Fruit fly (Drosophila melanogaster) whole organism, larva: ENCODE results near the gene CycK.

ENCODE experiments used
- noc ChIP-seq: fragments of 200-800 bp; sonication (Bioruptor generic); optimal IDR thresholded peaks from 3 replicates; lab custom pipeline; 2019; ENCODE audit warnings: missing biosample characterization, mild to moderate bottlenecking, missing genetic modification characterization, moderate library complexity

CycK gene

DNA sequence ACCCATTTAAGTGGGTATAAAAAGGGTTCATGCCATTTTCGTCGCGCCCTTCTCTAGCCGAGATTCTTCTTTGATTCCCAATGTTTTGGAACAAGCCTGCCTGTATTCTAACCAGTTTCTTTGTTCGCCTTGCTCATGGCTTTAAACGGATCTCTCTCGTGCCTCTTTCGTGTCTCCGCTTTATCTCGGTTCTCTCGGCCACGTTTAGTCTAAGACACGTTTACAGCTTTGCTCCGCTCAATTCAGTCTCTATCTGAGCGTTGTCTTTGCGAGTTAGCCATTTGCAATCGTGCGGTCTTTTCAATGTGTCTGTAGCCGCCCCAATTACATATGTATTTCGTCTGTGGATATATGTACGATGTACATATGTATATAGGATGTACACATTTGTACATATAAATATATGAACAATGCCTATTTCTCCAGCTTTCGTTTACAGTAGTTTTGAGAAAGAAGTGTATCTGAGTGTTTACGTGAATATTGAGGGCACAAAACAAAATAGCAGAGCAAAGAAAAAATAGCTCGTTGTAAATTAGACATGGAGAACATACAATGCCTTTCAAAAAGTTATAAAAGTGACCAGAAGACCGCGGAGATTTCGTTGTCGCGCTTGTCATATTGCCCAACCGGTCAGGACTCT, 4.3 kb upstream of the CycK start:
- no peak for TF ChIP-seq noc (tag; lab: Kevin White, UChicago)

DNA sequence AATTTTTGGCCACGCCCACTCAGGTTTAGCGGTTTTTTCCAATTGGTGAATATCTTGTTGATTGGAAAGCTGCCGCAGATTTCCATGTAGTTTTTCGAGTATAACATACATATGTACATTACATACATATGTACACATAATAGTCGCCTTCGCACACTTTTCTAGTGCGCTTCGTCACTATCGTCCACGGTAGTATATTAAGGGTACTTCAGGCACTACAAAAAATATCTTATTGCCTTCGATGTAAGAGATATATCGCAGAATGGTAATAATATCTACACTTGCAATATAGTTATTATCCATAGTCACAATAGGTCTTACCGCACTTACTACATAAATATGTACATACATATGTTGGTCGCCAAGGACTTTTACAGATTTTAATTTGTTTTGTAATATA, 3.0 kb upstream of the CycK start:
- TF ChIP-seq noc (tag; lab: Kevin White, UChicago), result no peak

DNA sequence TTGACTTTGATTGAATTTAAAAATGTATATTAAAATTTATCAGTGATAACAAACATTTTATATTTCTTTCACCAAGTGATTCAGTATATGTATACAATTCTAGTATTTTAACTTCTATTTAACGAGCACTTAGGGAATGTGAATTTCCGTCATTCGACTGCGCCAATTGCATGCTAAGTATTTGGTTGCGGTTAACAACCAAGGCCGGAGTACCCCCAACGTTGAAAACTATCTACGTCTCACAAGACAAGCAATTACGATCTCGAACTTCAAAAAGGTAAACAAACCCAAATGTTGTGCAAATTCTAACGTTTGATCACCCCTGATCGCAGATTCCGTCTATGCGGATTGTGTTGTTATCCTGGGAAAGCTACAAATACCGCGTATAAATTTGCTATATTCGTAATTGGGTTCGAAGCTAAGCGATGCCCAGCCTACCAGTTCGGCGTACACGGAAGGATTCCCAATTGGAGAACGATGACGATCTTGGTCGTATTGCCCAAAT, 1.3 kb upstream of the CycK start, which contains the start of gene CG42748:
Gene CG42748, plus strand, starts transcription at position 51 of the 505 bp plus-strand sequence.
- no peak for TF ChIP-seq noc (tag; lab: Kevin White, UChicago)

- no peak for TF ChIP-seq noc (tag; lab: Kevin White, UChicago)
Measured at dm6 chr2L:22121651-22122165, 8.2 kb downstream of the CycK start.

DNA sequence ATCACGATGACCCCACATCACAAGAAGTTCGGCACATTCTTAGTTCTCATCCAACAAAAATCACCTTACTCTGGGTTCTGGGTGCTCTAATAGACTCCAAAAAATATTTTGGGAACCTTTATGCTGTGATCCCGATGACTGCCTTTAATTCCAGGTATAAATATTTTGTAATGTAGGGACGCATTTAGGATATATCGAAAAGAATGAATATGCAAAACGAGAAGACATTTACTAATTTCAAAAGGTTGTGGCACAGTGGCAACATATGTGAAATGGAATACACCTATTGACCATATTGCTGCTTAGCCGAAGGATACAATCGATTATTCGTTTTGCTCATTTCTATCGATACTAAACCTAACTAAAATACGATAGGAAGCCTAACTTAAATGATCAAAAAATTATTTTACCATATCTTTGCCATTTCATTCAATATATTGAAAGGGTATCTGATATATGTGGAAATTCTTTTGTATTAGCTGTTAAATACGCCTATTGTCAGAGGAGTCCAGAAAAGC, 9.0 kb downstream of the CycK start, which contains the start of gene CG3651:
Gene CG3651, plus strand, starts transcription at position 468 of the 518 bp plus-strand sequence.
- TF ChIP-seq noc (tag; lab: Kevin White, UChicago), result no peak

DNA sequence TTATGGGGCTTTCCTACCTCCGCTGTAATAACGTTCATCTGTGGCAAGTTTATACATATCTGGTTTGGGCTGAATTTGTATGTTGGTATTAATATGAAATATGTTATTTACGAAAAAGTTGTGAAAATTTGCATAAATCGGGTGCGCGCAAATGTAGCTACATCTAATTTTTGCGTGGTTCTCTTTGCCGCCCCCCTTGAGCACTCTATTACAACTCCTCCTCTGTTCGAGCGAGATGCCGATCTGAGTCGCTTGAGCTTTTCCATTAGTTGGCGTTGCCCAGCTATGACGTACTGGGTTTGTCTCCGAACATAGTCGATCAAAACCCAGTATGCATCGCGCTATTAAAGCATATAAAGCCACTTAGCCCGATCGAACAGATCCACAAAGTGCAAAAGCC, 21.3 kb downstream of the CycK start, which contains the start of gene CG6675:
Gene CG6675, plus strand, starts transcription at position 301 of the 400 bp plus-strand sequence.
- TF ChIP-seq noc (tag; lab: Kevin White, UChicago), result no peak

- TF ChIP-seq noc (tag; lab: Kevin White, UChicago), result no peak
Measured at dm6 chr2L:22107204-22107603, 22.7 kb downstream of the CycK start, which contains the start of gene CG10834. Gene CG10834, minus strand, starts transcription at chr2L:22107304.

DNA sequence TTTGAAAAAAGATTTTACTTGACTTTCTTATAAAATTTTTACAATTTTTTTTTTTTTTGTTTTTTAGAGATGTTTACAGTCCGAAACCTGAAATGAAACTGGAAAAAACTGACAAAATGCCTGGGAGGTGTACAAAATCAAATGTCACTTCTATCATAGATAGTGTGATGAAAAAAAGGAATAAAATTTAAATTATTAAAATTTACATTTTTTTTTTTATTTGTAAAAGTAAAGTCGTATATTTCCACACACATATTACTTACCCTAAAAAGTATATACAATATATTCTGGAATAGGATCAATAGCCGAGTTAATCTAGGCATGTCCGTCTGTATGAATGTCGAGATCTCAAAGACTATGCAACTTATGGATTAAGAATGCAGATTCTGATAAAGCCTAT, 24.5 kb downstream of the CycK start, which contains the start of gene CG15219:
Gene CG15219, minus strand, starts transcription at position 101 of the 400 bp plus-strand sequence.
- no peak for TF ChIP-seq noc (tag; lab: Kevin White, UChicago)

DNA sequence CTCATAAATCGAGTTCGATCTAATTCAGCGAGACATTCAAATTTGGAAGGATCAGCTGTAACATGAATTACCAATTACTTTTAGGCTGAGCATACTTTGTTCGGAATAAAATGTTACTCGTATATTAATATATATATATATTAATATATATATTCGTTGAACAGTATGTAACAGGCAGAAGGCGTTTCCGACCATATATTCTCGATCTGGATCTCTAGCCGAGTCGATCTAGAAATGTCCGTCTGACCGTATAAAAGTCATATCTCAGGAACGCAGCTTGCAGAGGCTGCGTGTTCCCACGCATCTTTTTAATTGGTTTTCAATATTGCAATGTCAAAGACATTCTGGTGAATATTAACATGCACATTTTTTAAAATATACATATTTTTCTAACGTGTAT, 25.6 kb downstream of the CycK start, which contains the start of gene tplus3b:
Gene tplus3b, minus strand, starts transcription at position 101 of the 400 bp plus-strand sequence.
- TF ChIP-seq noc (tag; lab: Kevin White, UChicago), result no peak

DNA sequence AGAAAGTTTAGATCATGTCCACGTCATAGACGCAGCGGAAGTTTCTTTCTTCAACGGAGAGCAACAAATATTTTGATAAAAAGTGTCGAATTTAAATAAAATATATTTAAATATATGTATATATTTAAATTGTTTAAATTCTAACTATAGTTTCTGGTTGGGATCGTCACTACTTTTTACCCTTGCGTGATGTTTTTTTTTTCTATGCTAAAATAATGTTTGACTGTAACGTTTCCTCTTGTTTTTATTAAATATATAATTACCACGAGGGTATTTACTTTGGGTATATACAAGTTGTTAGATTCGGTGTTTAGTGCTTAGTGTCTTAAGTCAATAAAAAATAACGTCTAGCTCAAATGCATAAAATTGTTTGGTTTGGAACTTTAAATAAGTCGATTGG, 50.6 kb downstream of the CycK start, which contains the start of gene ttm3:
Gene ttm3, plus strand, starts transcription at position 301 of the 400 bp plus-strand sequence.
- TF ChIP-seq noc (tag; lab: Kevin White, UChicago), result no peak
